Worm (Caenorhabditis elegans): ENCODE data around the gene AH9.1.

Gene AH9.1

ce11 chrX:2242568-2243185 is 4.1 kb downstream of the AH9.1 start, which contains the start of gene rpl-11.2 (continued):
- TF ChIP-seq lir-1 (GFP tag; conservative IDR thresholded peaks at IDR 0.05) (peak; percentile 66; the same call in 1 of the 2 replicates), ceh-58 (GFP tag; IDR thresholded peaks at IDR 0.05) (no peak), ekl-4 (GFP tag; IDR thresholded peaks at IDR 0.05) (peak; percentile 78), rpc-1 (optimal IDR thresholded peaks at IDR 0.05) (peak; percentile 27), rpc-1 (tag; optimal IDR thresholded peaks at IDR 0.05) (no peak), Y79H2A.3 (GFP tag; conservative IDR thresholded peaks at IDR 0.05) (no peak), pbrm-1 (GFP tag; IDR thresholded peaks at IDR 0.05) (peak; percentile 83), athp-1 (tag; optimal IDR thresholded peaks at IDR 0.05) (no peak), nhr-80 (tag; optimal IDR thresholded peaks at IDR 0.05) (peak; percentile 82), madf-8 (GFP tag; conservative IDR thresholded peaks at IDR 0.05) (no peak), ztf-22 (GFP tag; optimal IDR thresholded peaks at IDR 0.05) (peak; percentile 40), xnd-1 (tag; optimal IDR thresholded peaks at IDR 0.05) (no peak), nfyb-1 (GFP tag; IDR thresholded peaks at IDR 0.05) (peak; percentile 88), nhr-120 (GFP tag; IDR thresholded peaks at IDR 0.05) (no peak), ztf-26 (tag; optimal IDR thresholded peaks at IDR 0.05) (peak; percentile 73), madf-3 (GFP tag; IDR thresholded peaks at IDR 0.05) (0 out of 2 replicates have a peak, but pooled peaks have one; percentile 72), nfya-2 (GFP tag; IDR thresholded peaks at IDR 0.05) (no peak), repo-1 (tag; optimal IDR thresholded peaks at IDR 0.05) (no peak), F39B2.1 (GFP tag; IDR thresholded peaks at IDR 0.05) (no peak), lin-40 (tag; optimal IDR thresholded peaks at IDR 0.05) (peak; percentile 96), K12H6.12 (tag; optimal IDR thresholded peaks at IDR 0.05) (peak; percentile 92)

ce11 chrX:2241147-2241798 is 5.5 kb downstream of the AH9.1 start:
- TF ChIP-seq snpc-4 (GFP tag; optimal IDR thresholded peaks at IDR 0.05) (no peak), snpc-4 (tag; optimal IDR thresholded peaks at IDR 0.05) (peak in 1 of 4 experiments; percentile 11), madf-8 (GFP tag; conservative IDR thresholded peaks at IDR 0.05) (no peak), hrde-1 (tag; optimal IDR thresholded peaks at IDR 0.05; ENCODE audit: borderline replicate concordance) (no peak), ceh-40 (GFP tag; IDR thresholded peaks at IDR 0.05) (no peak), nhr-179 (tag; optimal IDR thresholded peaks at IDR 0.05) (no peak), him-1 (tag; optimal IDR thresholded peaks at IDR 0.05) (no peak)

- TF ChIP-seq madf-8 (GFP tag; conservative IDR thresholded peaks at IDR 0.05) (no peak), nhr-80 (tag; optimal IDR thresholded peaks at IDR 0.05) (peak; percentile 69), Y53F4B.3 (GFP tag; IDR thresholded peaks at IDR 0.05) (no peak), gei-17 (GFP tag; optimal IDR thresholded peaks at IDR 0.05) (no peak), ztf-25 (GFP tag; IDR thresholded peaks at IDR 0.05) (no peak), hmg-1.2 (GFP tag; IDR thresholded peaks at IDR 0.05) (peak; percentile 82), T07F8.4 (tag; optimal IDR thresholded peaks at IDR 0.05) (no peak), lin-35 (GFP tag; optimal IDR thresholded peaks at IDR 0.05) (peak in 1 of 3 experiments; percentile 57), cebp-2 (GFP tag; IDR thresholded peaks at IDR 0.05) (no peak), hrde-1 (tag; optimal IDR thresholded peaks at IDR 0.05; ENCODE audit: borderline replicate concordance) (no peak), ztf-26 (tag; optimal IDR thresholded peaks at IDR 0.05) (no peak), him-1 (tag; optimal IDR thresholded peaks at IDR 0.05) (no peak), pbrm-1 (GFP tag; IDR thresholded peaks at IDR 0.05) (peak; percentile 30; the same call in 1 of the 2 replicates), repo-1 (tag; optimal IDR thresholded peaks at IDR 0.05) (no peak), ztf-18 (tag; optimal IDR thresholded peaks at IDR 0.05) (no peak), attf-3 (GFP tag; conservative IDR thresholded peaks at IDR 0.05) (no peak), Y53G8AR.9 (GFP tag; conservative IDR thresholded peaks at IDR 0.05) (no peak), rcor-1 (GFP tag; IDR thresholded peaks at IDR 0.05) (no peak), ets-4 (GFP tag; optimal IDR thresholded peaks at IDR 0.05) (no peak), D2030.7 (GFP tag; IDR thresholded peaks at IDR 0.05) (no peak), hsf-1 (GFP tag; IDR thresholded peaks at IDR 0.05) (no peak), C06A6.2 (GFP tag; conservative IDR thresholded peaks at IDR 0.05) (no peak), ZK185.1 (tag; optimal IDR thresholded peaks at IDR 0.05; ENCODE audit: poor library complexity, severe bottlenecking) (peak; percentile 26), efl-1 (GFP tag; optimal IDR thresholded peaks at IDR 0.05) (no peak)
These were observed 9.3 kb downstream of the AH9.1 start, which contains the start of gene vha-15 for ce11 chrX:2237438-2237961. Gene vha-15 (plus strand): TSS chrX:2237911.
